Worm (Caenorhabditis elegans) whole organism, midembryonic: ENCODE measurements around the gene vhp-1.

ENCODE experiments used
- T22C8.4 ChIP-seq: fragments of 200-800 bp; sonication (Bioruptor generic); IDR thresholded peaks from 2 replicates; pipeline ENCODE4 v1.3.6; 2022; ENCODE audit warnings: missing genetic modification characterization, missing compliant biosample characterization
- cog-1 ChIP-seq: sonication (generic microtip); optimal IDR thresholded peaks from 2 replicates; lab custom pipeline; 2016; ENCODE audit warnings: missing genetic modification characterization, missing compliant biosample characterization
- flt-1 ChIP-seq: fragments of 200-800 bp; sonication (Bioruptor generic); IDR thresholded peaks from 2 replicates; pipeline ENCODE4 v1.3.6; 2022; ENCODE audit warnings: missing genetic modification characterization, missing compliant biosample characterization
- klf-2 ChIP-seq: fragments of 200-800 bp; sonication (Bioruptor generic); conservative IDR thresholded peaks from 2 replicates; pipeline ENCODE4 v1.3.6; 2022; ENCODE audit warnings: missing genetic modification reagents, missing genetic modification characterization, missing compliant biosample characterization
- med-1 ChIP-seq: sonication (generic microtip); optimal IDR thresholded peaks from 2 replicates; lab custom pipeline; 2017; ENCODE audit warnings: missing genetic modification characterization, mild to moderate bottlenecking, missing compliant biosample characterization, antibody characterized with exemption, missing genetic modification reagents; ENCODE audit not compliant: insufficient read depth
- ref-1 ChIP-seq: fragments of 200-800 bp; sonication (Bioruptor generic); conservative IDR thresholded peaks from 2 replicates; pipeline ENCODE4 v1.3.6; 2022; ENCODE audit warnings: missing genetic modification reagents, missing genetic modification characterization, missing compliant biosample characterization
- ztf-23 ChIP-seq: fragments of 200-800 bp; sonication (Bioruptor generic); IDR thresholded peaks from 2 replicates; pipeline ENCODE4 v1.3.6; 2022; ENCODE audit warnings: missing genetic modification reagents, missing genetic modification characterization, missing compliant biosample characterization
- ztf-29 ChIP-seq: fragments of 200-800 bp; sonication (Bioruptor generic); IDR thresholded peaks from 2 replicates; pipeline ENCODE4 v1.3.6; 2022; ENCODE audit warnings: missing genetic modification reagents, missing genetic modification characterization, missing compliant biosample characterization

- TF ChIP-seq klf-2 (GFP tag; lab: Robert Waterston, UW), result no peak
- no peak for TF ChIP-seq cog-1 (tag; lab: Kevin White, UChicago)
- TF ChIP-seq ref-1 (GFP tag; lab: Robert Waterston, UW), result no peak
- no peak for TF ChIP-seq flt-1 (GFP tag; lab: Robert Waterston, UW)
- no peak for TF ChIP-seq med-1 (GFP tag; lab: Kevin White, UChicago)
- no peak for TF ChIP-seq ztf-29 (GFP tag; lab: Robert Waterston, UW)
- TF ChIP-seq T22C8.4 (GFP tag; lab: Robert Waterston, UW), result no peak
- TF ChIP-seq ztf-23 (GFP tag; lab: Robert Waterston, UW), result no peak
Observed at ce11 chrII:5301810-5302209, 21.3 kb upstream of the vhp-1 start.
